Worm (Caenorhabditis elegans): ENCODE results near the gene exo-1.

- TF ChIP-seq B0310.2 (tag; optimal IDR thresholded peaks at IDR 0.05) (no peak), ama-1 (optimal IDR thresholded peaks at IDR 0.05) (no peak), ceh-36 (tag; optimal IDR thresholded peaks at IDR 0.05) (no peak), hmbx-1 (tag; optimal IDR thresholded peaks at IDR 0.05) (no peak), scrt-1 (GFP tag; IDR thresholded peaks at IDR 0.05) (no peak), F13C5.2 (tag; optimal IDR thresholded peaks at IDR 0.05) (no peak), ets-7 (tag; optimal IDR thresholded peaks at IDR 0.05) (no peak), flt-1 (GFP tag; IDR thresholded peaks at IDR 0.05) (no peak), tra-4 (tag; optimal IDR thresholded peaks at IDR 0.05) (no peak), pes-1 (GFP tag; IDR thresholded peaks at IDR 0.05) (no peak), tbx-11 (GFP tag; IDR thresholded peaks at IDR 0.05) (no peak), ceh-13 (GFP tag; optimal IDR thresholded peaks at IDR 0.05) (no peak), hmg-4 (GFP tag; optimal IDR thresholded peaks at IDR 0.05) (no peak), sea-1 (GFP tag; conservative IDR thresholded peaks at IDR 0.05) (no peak)
Observed at ce11 chrIII:13458978-13459596, 35.8 kb downstream of the exo-1 start, which contains the start of gene tag-164.

Data from whole organism, early embryonic.